Fruit fly (Drosophila melanogaster): ENCODE results near the gene Eip78C.

Eip78C gene

dm6 chr3L:21279876-21280566 is 53.6 kb downstream of the Eip78C start, which contains the start of gene AcCoAS (continued):
- peak; percentile 36 for TF ChIP-seq her (GFP tag; optimal IDR thresholded peaks at IDR 0.05)
- no peak for TF ChIP-seq MESR4 (GFP tag; optimal IDR thresholded peaks at IDR 0.05)
- TF ChIP-seq Hr51 (GFP tag; optimal IDR thresholded peaks at IDR 0.05), result peak in 1 of 2 experiments; percentile 1
- TF ChIP-seq CG4282 (GFP tag; optimal IDR thresholded peaks at IDR 0.05), result no peak
- TF ChIP-seq Atf3 (GFP tag; optimal IDR thresholded peaks at IDR 0.05), result no peak
- no peak for TF ChIP-seq da (GFP tag; optimal IDR thresholded peaks at IDR 0.05)
- 0 out of 2 replicates have a peak, but pooled peaks have one; percentile 39 for TF ChIP-seq Scr (GFP tag; IDR thresholded peaks at IDR 0.05; ENCODE audit: partially characterized antibody)
- no peak for TF ChIP-seq CG13775 (GFP tag; optimal IDR thresholded peaks at IDR 0.05)
- peak; percentile 15 for TF ChIP-seq ash1 (GFP tag; optimal IDR thresholded peaks at IDR 0.05)
- TF ChIP-seq Atf6 (GFP tag; IDR thresholded peaks at IDR 0.05), result peak; percentile 51; the same call in 1 of the 2 replicates
- peak; percentile 56 for TF ChIP-seq pros (GFP tag; optimal IDR thresholded peaks at IDR 0.05)
- peak; percentile 64 for TF ChIP-seq ERR (GFP tag; optimal IDR thresholded peaks at IDR 0.05)
- peak; percentile 10 for TF ChIP-seq Dek (tag; optimal IDR thresholded peaks at IDR 0.05)
- TF ChIP-seq CG13624 (GFP tag; optimal IDR thresholded peaks at IDR 0.05), result peak; percentile 45
- no peak for TF ChIP-seq Sox100B (GFP tag; optimal IDR thresholded peaks at IDR 0.05)
- TF ChIP-seq stwl (tag; optimal IDR thresholded peaks at IDR 0.05), result no peak
- peak; percentile 29 for TF ChIP-seq CG17385 (GFP tag; optimal IDR thresholded peaks at IDR 0.05)
- TF ChIP-seq dati (GFP tag; IDR thresholded peaks at IDR 0.05), result no peak
- TF ChIP-seq CG1832 (GFP tag; optimal IDR thresholded peaks at IDR 0.05), result no peak
- peak; percentile 88 for TF ChIP-seq CG10543 (GFP tag; optimal IDR thresholded peaks at IDR 0.05)
- no peak for TF ChIP-seq dan (GFP tag; IDR thresholded peaks at IDR 0.05)
- no peak for TF ChIP-seq hkb (optimal IDR thresholded peaks at IDR 0.05)
- 0 out of 2 replicates have a peak, but pooled peaks have one; percentile 37 for TF ChIP-seq hkb (GFP tag; IDR thresholded peaks at IDR 0.05)
- peak; percentile 34; the same call in 1 of the 3 replicates for TF ChIP-seq CG34422 (GFP tag; IDR thresholded peaks at IDR 0.05)
- TF ChIP-seq CG6791 (GFP tag; IDR thresholded peaks at IDR 0.05; ENCODE audit: partially characterized antibody), result no peak
- peak; percentile 52 for TF ChIP-seq CG6765 (GFP tag; optimal IDR thresholded peaks at IDR 0.05)
- peak; percentile 7 for TF ChIP-seq CG10209 (GFP tag; optimal IDR thresholded peaks at IDR 0.05)
- TF ChIP-seq CG12155 (GFP tag; optimal IDR thresholded peaks at IDR 0.05), result peak; percentile 25
- TF ChIP-seq Bgb (GFP tag; IDR thresholded peaks at IDR 0.05; ENCODE audit: partially characterized antibody), result peak; percentile 68
- no peak for TF ChIP-seq eyg (GFP tag; optimal IDR thresholded peaks at IDR 0.05)
- TF ChIP-seq B-H2 (GFP tag; optimal IDR thresholded peaks at IDR 0.05), result peak; percentile 64
- peak; percentile 14 for TF ChIP-seq CG6254 (GFP tag; optimal IDR thresholded peaks at IDR 0.05)
- TF ChIP-seq bbx (GFP tag; IDR thresholded peaks at IDR 0.05; ENCODE audit: partially characterized antibody), result peak; percentile 30; the same call in 1 of the 2 replicates
- TF ChIP-seq lov (optimal IDR thresholded peaks at IDR 0.05), result no peak
- 0 out of 3 replicates have a peak, but pooled peaks have one; percentile 51 for TF ChIP-seq lov (GFP tag; IDR thresholded peaks at IDR 0.05)
- TF ChIP-seq ftz-f1 (GFP tag; optimal IDR thresholded peaks at IDR 0.05), result peak; percentile 79
- peak; percentile 53 for TF ChIP-seq CTCF (GFP tag; optimal IDR thresholded peaks at IDR 0.05)
- no peak for TF ChIP-seq Gsc (GFP tag; IDR thresholded peaks at IDR 0.05)
- no peak for TF ChIP-seq CG18764 (GFP tag; optimal IDR thresholded peaks at IDR 0.05)
- TF ChIP-seq CG8924 (tag; optimal IDR thresholded peaks at IDR 0.05), result no peak
- no peak for TF ChIP-seq Ssrp (tag; optimal IDR thresholded peaks at IDR 0.05)
- TF ChIP-seq Hey (tag; optimal IDR thresholded peaks at IDR 0.05), result peak; percentile 27
- peak; percentile 50; the same call in 1 of the 2 replicates for TF ChIP-seq CG14014 (GFP tag; IDR thresholded peaks at IDR 0.05)
- no peak for TF ChIP-seq CG11696 (GFP tag; IDR thresholded peaks at IDR 0.05)
- TF ChIP-seq CG2199 (GFP tag; IDR thresholded peaks at IDR 0.05), result no peak
- peak; percentile 1 for TF ChIP-seq ind (GFP tag; optimal IDR thresholded peaks at IDR 0.05)
- TF ChIP-seq PHDP (tag; optimal IDR thresholded peaks at IDR 0.05), result peak; percentile 16
- 0 out of 3 replicates have a peak, but pooled peaks have one; percentile 13 for TF ChIP-seq zfh1 (GFP tag; IDR thresholded peaks at IDR 0.05)
- peak; percentile 62; the same call in 2 of the 3 replicates for TF ChIP-seq Dbx (GFP tag; IDR thresholded peaks at IDR 0.05)
- TF ChIP-seq Side (GFP tag; optimal IDR thresholded peaks at IDR 0.05), result peak; percentile 60

Measured in whole organism, embryonic.